Worm (Caenorhabditis elegans) whole organism, L1 larva: Measurements from ENCODE around the gene eat-20.

ENCODE experiments used
- C04F5.9 ChIP-seq: sonication (generic microtip); optimal IDR thresholded peaks from 2 replicates; lab custom pipeline; 2016; ENCODE audit warnings: missing genetic modification characterization, missing compliant biosample characterization
- C16A3.4 ChIP-seq: fragments of 150-350 bp; optimal IDR thresholded peaks from 2 replicates; lab custom pipeline; 2014; ENCODE audit warnings: missing biosample characterization, missing genetic modification characterization
- F16B12.6 ChIP-seq: fragments of 150-350 bp; optimal IDR thresholded peaks from 2 replicates; lab custom pipeline; 2014; ENCODE audit warnings: missing biosample characterization, missing genetic modification characterization
- Y116A8C.19 ChIP-seq: sonication (generic microtip); optimal IDR thresholded peaks from 2 replicates; lab custom pipeline; 2016; ENCODE audit warnings: missing compliant biosample characterization, missing genetic modification characterization, borderline replicate concordance
- aha-1 ChIP-seq: fragments of 150-350 bp; optimal IDR thresholded peaks from 2 replicates; lab custom pipeline; 2014; ENCODE audit warnings: missing biosample characterization, missing genetic modification characterization
- aly-2 ChIP-seq: fragments of 150-350 bp; optimal IDR thresholded peaks from 2 replicates; lab custom pipeline; 2014; ENCODE audit warnings: missing biosample characterization, missing genetic modification characterization
- ceh-63 ChIP-seq: fragments of 200-800 bp; sonication (Bioruptor generic); optimal IDR thresholded peaks from 2 replicates; lab custom pipeline; 2018; ENCODE audit warnings: mild to moderate bottlenecking, missing genetic modification characterization, missing compliant biosample characterization
- ceh-8 ChIP-seq: fragments of 200-800 bp; sonication (Bioruptor generic); optimal IDR thresholded peaks from 2 replicates; lab custom pipeline; 2018; ENCODE audit warnings: mild to moderate bottlenecking, missing genetic modification characterization, moderate library complexity, missing compliant biosample characterization
- ceh-82 ChIP-seq, 3 experiments: fragments of 150-350 bp in 1 of 3; sonication (generic microtip) in 2 of 3; optimal IDR thresholded peaks; 2 replicates each; lab custom pipeline; 2014 to 2017; ENCODE audit warnings: missing biosample characterization in 3 of 3, missing genetic modification characterization in 3 of 3
- ceh-90 ChIP-seq: sonication (generic microtip); optimal IDR thresholded peaks from 2 replicates; lab custom pipeline; 2016; ENCODE audit warnings: missing genetic modification characterization, missing compliant biosample characterization
- ces-1 ChIP-seq: fragments of 150-350 bp; optimal IDR thresholded peaks from 2 replicates; lab custom pipeline; 2014; ENCODE audit warnings: missing biosample characterization, missing genetic modification reagents, missing genetic modification characterization
- egl-13 ChIP-seq: sonication (generic microtip); optimal IDR thresholded peaks from 2 replicates; lab custom pipeline; 2016; ENCODE audit warnings: missing genotype, missing genetic modification reagents, missing genetic modification characterization, missing compliant biosample characterization
- elt-2 ChIP-seq: sonication (generic microtip); optimal IDR thresholded peaks from 2 replicates; lab custom pipeline; 2016; ENCODE audit warnings: missing genetic modification characterization, mild to moderate bottlenecking, inconsistent platforms, missing compliant biosample characterization, missing genetic modification reagents
- ets-5 ChIP-seq: fragments of 200-800 bp; sonication (Bioruptor generic); IDR thresholded peaks from 2 replicates; pipeline ENCODE4 v1.3.6; 2022; ENCODE audit warnings: missing genetic modification characterization, missing compliant biosample characterization
- fkh-4 ChIP-seq: sonication (generic microtip); optimal IDR thresholded peaks from 2 replicates; lab custom pipeline; 2016; ENCODE audit warnings: missing compliant biosample characterization, missing genetic modification characterization, borderline replicate concordance
- grh-1 ChIP-seq: fragments of 200-800 bp; sonication (Bioruptor generic); IDR thresholded peaks from 2 replicates; pipeline ENCODE4 v1.3.6; 2022; ENCODE audit warnings: missing genetic modification reagents, missing genetic modification characterization, missing compliant biosample characterization
- hlh-17 ChIP-seq: fragments of 200-800 bp; sonication (Bioruptor generic); optimal IDR thresholded peaks from 2 replicates; lab custom pipeline; 2018; ENCODE audit warnings: missing genetic modification characterization, mild to moderate bottlenecking, missing compliant biosample characterization, moderate library complexity, borderline replicate concordance
- hlh-4 ChIP-seq: sonication (generic microtip); optimal IDR thresholded peaks from 2 replicates; lab custom pipeline; 2016; ENCODE audit warnings: mild to moderate bottlenecking, missing genetic modification characterization, missing compliant biosample characterization
- hpl-2 ChIP-seq: fragments of 150-350 bp; optimal IDR thresholded peaks from 2 replicates; lab custom pipeline; 2014; ENCODE audit warnings: missing biosample characterization, missing genetic modification reagents, missing genetic modification characterization
- isw-1 ChIP-seq: fragments of 200-800 bp; sonication (Bioruptor generic); IDR thresholded peaks from 2 replicates; pipeline ENCODE4 v1.3.6; 2022; ENCODE audit warnings: missing genetic modification characterization, missing compliant biosample characterization
- lin-14 ChIP-seq: fragments of 200-800 bp; sonication (Bioruptor generic); optimal IDR thresholded peaks from 2 replicates; lab custom pipeline; 2018; ENCODE audit warnings: mild to moderate bottlenecking, missing genetic modification characterization, moderate library complexity, missing compliant biosample characterization
- mab-9 ChIP-seq: fragments of 200-800 bp; sonication (Bioruptor generic); IDR thresholded peaks from 2 replicates; pipeline ENCODE4 v1.3.6; 2022; ENCODE audit warnings: missing genetic modification reagents, missing genetic modification characterization, missing compliant biosample characterization
- mdl-1 ChIP-seq, 2 experiments: fragments of 150-350 bp; optimal IDR thresholded peaks; 2 replicates each; lab custom pipeline; 2014 to 2017; ENCODE audit warnings: missing biosample characterization in 2 of 2, missing genetic modification characterization in 2 of 2, inconsistent platforms in 1 of 2
- nhr-19 ChIP-seq: fragments of 200-800 bp; sonication (Bioruptor generic); conservative IDR thresholded peaks from 2 replicates; pipeline ENCODE4 v1.3.6; 2022; ENCODE audit warnings: missing genetic modification characterization, missing compliant biosample characterization
- nhr-237 ChIP-seq: fragments of 150-350 bp; optimal IDR thresholded peaks from 2 replicates; lab custom pipeline; 2014; ENCODE audit warnings: missing biosample characterization, missing genetic modification characterization
- nhr-76 ChIP-seq: sonication (generic microtip); optimal IDR thresholded peaks from 2 replicates; lab custom pipeline; 2017; ENCODE audit warnings: missing biosample characterization, missing genetic modification characterization
- nhr-77 ChIP-seq: fragments of 150-350 bp; optimal IDR thresholded peaks from 2 replicates; lab custom pipeline; 2014; ENCODE audit warnings: missing biosample characterization, missing genetic modification characterization
- nhr-85 ChIP-seq: sonication (generic microtip); peaks from one replicate; lab custom pipeline; 2016; ENCODE audit warnings: missing genetic modification characterization, inconsistent platforms, missing compliant biosample characterization
- pag-3 ChIP-seq: sonication (generic microtip); optimal IDR thresholded peaks from 2 replicates; lab custom pipeline; 2017; ENCODE audit warnings: missing genetic modification characterization, mild to moderate bottlenecking, missing compliant biosample characterization, antibody characterized with exemption, borderline replicate concordance; ENCODE audit not compliant: insufficient read depth
- pqm-1 ChIP-seq: sonication (generic microtip); optimal IDR thresholded peaks from 3 replicates; lab custom pipeline; 2017; ENCODE audit warnings: missing biosample characterization, missing genetic modification characterization
- rnt-1 ChIP-seq: sonication (generic microtip); optimal IDR thresholded peaks from 2 replicates; lab custom pipeline; 2016; ENCODE audit warnings: mild to moderate bottlenecking, missing genetic modification characterization, moderate library complexity, missing compliant biosample characterization
- unc-130 ChIP-seq: fragments of 150-350 bp; optimal IDR thresholded peaks from 2 replicates; lab custom pipeline; 2017; ENCODE audit warnings: missing biosample characterization, missing genetic modification characterization, inconsistent platforms
- unc-62 ChIP-seq: fragments of 150-350 bp; optimal IDR thresholded peaks from 2 replicates; lab custom pipeline; 2014; ENCODE audit warnings: missing biosample characterization, missing genetic modification reagents, missing genetic modification characterization
- unc-86 ChIP-seq: sonication (generic microtip); optimal IDR thresholded peaks from 2 replicates; lab custom pipeline; 2016; ENCODE audit warnings: missing genetic modification characterization, missing compliant biosample characterization
- unc-98 ChIP-seq: fragments of 200-800 bp; sonication (Bioruptor generic); IDR thresholded peaks from 2 replicates; pipeline ENCODE4 v1.3.6; 2022; ENCODE audit warnings: missing genetic modification characterization, missing compliant biosample characterization
- vab-15 ChIP-seq: sonication (generic microtip); optimal IDR thresholded peaks from 2 replicates; lab custom pipeline; 2017; ENCODE audit warnings: missing genotype, mild to moderate bottlenecking, missing genetic modification characterization, missing compliant biosample characterization
- xbp-1 ChIP-seq: sonication (generic microtip); optimal IDR thresholded peaks from 2 replicates; lab custom pipeline; 2016; ENCODE audit warnings: missing genetic modification characterization, missing compliant biosample characterization

eat-20 gene

ce11 chrX:15507830-15508347 is 1.9 kb upstream of the eat-20 start, which contains the start of gene zipt-7.2 (continued):
- TF ChIP-seq pqm-1 (tag; lab: Kevin White, UChicago) (no peak), unc-62 (GFP tag; lab: Kevin White, UChicago) (no peak), ets-5 (GFP tag; lab: Robert Waterston, UW) (no peak), xbp-1 (tag; lab: Kevin White, UChicago) (peak; percentile 9), mab-9 (GFP tag; lab: Robert Waterston, UW) (no peak), aly-2 (tag; lab: Kevin White, UChicago) (no peak), vab-15 (tag; lab: Kevin White, UChicago) (no peak), fkh-4 (tag; lab: Kevin White, UChicago) (no peak), rnt-1 (tag; lab: Kevin White, UChicago) (peak; percentile 39)

- TF ChIP-seq mdl-1 (tag; optimal IDR thresholded peaks at IDR 0.05; lab: Kevin White, UChicago) = no peak
- TF ChIP-seq nhr-85 = no peak
- no peak for TF ChIP-seq nhr-237
- TF ChIP-seq Y116A8C.19 (tag; lab: Kevin White, UChicago) = no peak
- no peak for TF ChIP-seq hpl-2 (GFP tag; lab: Kevin White, UChicago)
- no peak for TF ChIP-seq grh-1 (GFP tag; lab: Robert Waterston, UW)
- no peak for TF ChIP-seq lin-14 (GFP tag; lab: Kevin White, UChicago)
- TF ChIP-seq pag-3 (tag; lab: Kevin White, UChicago) = no peak
- TF ChIP-seq C04F5.9 (tag; lab: Kevin White, UChicago) = no peak
- TF ChIP-seq nhr-77 (tag; lab: Kevin White, UChicago) = no peak
- TF ChIP-seq C16A3.4 (tag; lab: Kevin White, UChicago) = no peak
- TF ChIP-seq hlh-17 (GFP tag; lab: Kevin White, UChicago) = no peak
- no peak for TF ChIP-seq ceh-90 (tag; lab: Kevin White, UChicago)
- no peak for TF ChIP-seq unc-98 (GFP tag; lab: Robert Waterston, UW)
- TF ChIP-seq ces-1 (GFP tag; lab: Kevin White, UChicago) = no peak
- TF ChIP-seq ceh-63 (GFP tag; lab: Kevin White, UChicago) = no peak
- TF ChIP-seq hlh-4 (tag; lab: Kevin White, UChicago) = no peak
- no peak for TF ChIP-seq aha-1 (tag; lab: Kevin White, UChicago)
Observed at ce11 chrX:15514547-15514946, 4.7 kb downstream of the eat-20 start.

- TF ChIP-seq ceh-8 (GFP tag; lab: Kevin White, UChicago) (peak; percentile 63), nhr-76 (tag; lab: Kevin White, UChicago) (no peak), nhr-19 (GFP tag; lab: Robert Waterston, UW) (no peak)
Observed at ce11 chrX:15515798-15516197, 6.0 kb downstream of the eat-20 start.

ce11 chrX:15528472-15528871 is 18.7 kb downstream of the eat-20 start:
- no peak for TF ChIP-seq isw-1 (GFP tag; lab: Robert Waterston, UW)
- no peak for TF ChIP-seq nhr-76 (tag; lab: Kevin White, UChicago)
- TF ChIP-seq xbp-1 (tag; lab: Kevin White, UChicago) = no peak
- no peak for TF ChIP-seq ceh-82 (tag; optimal IDR thresholded peaks at IDR 0.05; lab: Kevin White, UChicago)
- no peak for TF ChIP-seq unc-86 (tag; lab: Kevin White, UChicago)
- no peak for TF ChIP-seq egl-13 (tag; lab: Kevin White, UChicago)
- no peak for TF ChIP-seq unc-130 (tag; lab: Kevin White, UChicago)
- TF ChIP-seq F16B12.6 (tag; lab: Kevin White, UChicago) = no peak
- no peak for TF ChIP-seq hlh-4 (tag; lab: Kevin White, UChicago)
- no peak for TF ChIP-seq elt-2 (tag; lab: Kevin White, UChicago)
- TF ChIP-seq, all 84 proteins: peak for 0
